Fruit fly (Drosophila melanogaster): Measurements from ENCODE around the gene beta-PheRS.

beta-PheRS gene

DNA sequence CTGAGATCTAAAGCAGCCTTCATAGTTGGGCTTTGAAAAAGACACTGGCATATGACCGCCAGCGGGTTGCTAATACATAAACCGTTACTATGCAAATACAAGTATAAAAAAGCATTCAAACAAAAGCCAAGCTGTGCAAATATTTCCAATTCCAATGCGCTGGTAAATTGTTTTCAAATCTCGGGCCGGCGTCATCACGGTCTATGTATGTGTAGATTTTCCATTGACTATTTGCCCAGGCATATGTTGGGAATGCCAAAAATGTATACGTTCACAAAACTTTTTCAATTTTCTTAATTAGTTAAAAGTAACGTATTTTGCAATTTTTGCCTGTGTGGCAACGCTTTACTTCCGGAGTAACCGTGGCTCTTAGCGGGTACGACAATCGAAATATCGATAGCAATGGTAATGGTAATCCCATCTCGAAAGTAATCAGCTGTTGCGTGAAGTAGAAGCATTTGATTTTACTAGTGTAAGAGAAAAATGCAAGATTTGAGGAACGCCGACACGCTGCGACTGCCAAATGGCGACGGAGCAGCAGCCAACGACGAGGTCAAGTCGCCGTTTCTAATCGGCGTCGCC lies 37.4 kb upstream of the beta-PheRS start, which contains the start of the genes CG34290 and Uck (continued):
- TF ChIP-seq Xrp1 (GFP tag; IDR thresholded peaks at IDR 0.05) (no peak), mirr (GFP tag; optimal IDR thresholded peaks at IDR 0.05) (peak; percentile 90), tin (GFP tag; optimal IDR thresholded peaks at IDR 0.05) (peak; percentile 54), her (GFP tag; optimal IDR thresholded peaks at IDR 0.05) (peak; percentile 82), eyg (GFP tag; optimal IDR thresholded peaks at IDR 0.05) (peak; percentile 80), rib (GFP tag; IDR thresholded peaks at IDR 0.05) (no peak), Hr39 (optimal IDR thresholded peaks at IDR 0.05) (no peak), en (GFP tag; optimal IDR thresholded peaks at IDR 0.05) (peak; percentile 60), ttk (GFP tag; IDR thresholded peaks at IDR 0.05) (peak; percentile 44), CG14441 (GFP tag; IDR thresholded peaks at IDR 0.05) (peak; percentile 50; the same call in 1 of the 2 replicates), hkb (optimal IDR thresholded peaks at IDR 0.05) (no peak), hkb (GFP tag; IDR thresholded peaks at IDR 0.05) (peak; percentile 78), Nf-YA (GFP tag; IDR thresholded peaks at IDR 0.05) (0 out of 2 replicates have a peak, but pooled peaks have one; percentile 9), dan (GFP tag; IDR thresholded peaks at IDR 0.05) (no peak), CG34376 (GFP tag; optimal IDR thresholded peaks at IDR 0.05) (peak; percentile 90), Hmr (GFP tag; optimal IDR thresholded peaks at IDR 0.05) (peak; percentile 94), Oli (tag; optimal IDR thresholded peaks at IDR 0.05) (peak; percentile 47), CG16815 (GFP tag; optimal IDR thresholded peaks at IDR 0.05) (peak; percentile 4), CG18476 (GFP tag; optimal IDR thresholded peaks at IDR 0.05) (no peak), CG14667 (GFP tag; IDR thresholded peaks at IDR 0.05) (no peak), Neu2 (GFP tag; optimal IDR thresholded peaks at IDR 0.05; ENCODE audit: borderline replicate concordance) (no peak), CG5180 (GFP tag; optimal IDR thresholded peaks at IDR 0.05) (peak; percentile 60), onecut (GFP tag; IDR thresholded peaks at IDR 0.05) (peak; percentile 74), Mrtf (GFP tag; IDR thresholded peaks at IDR 0.05) (no peak), twi (tag; optimal IDR thresholded peaks at IDR 0.05) (peak; percentile 62), CG8388 (GFP tag; optimal IDR thresholded peaks at IDR 0.05) (peak; percentile 38), sug (tag; optimal IDR thresholded peaks at IDR 0.05) (peak; percentile 77), ftz-f1 (GFP tag; optimal IDR thresholded peaks at IDR 0.05) (peak; percentile 40), CG10321 (GFP tag; IDR thresholded peaks at IDR 0.05) (no peak), CG12659 (GFP tag; optimal IDR thresholded peaks at IDR 0.05) (peak; percentile 91), Usf (GFP tag; optimal IDR thresholded peaks at IDR 0.05) (peak; percentile 6), CG17912 (GFP tag; optimal IDR thresholded peaks at IDR 0.05) (peak; percentile 94), Atf3 (GFP tag; optimal IDR thresholded peaks at IDR 0.05) (peak; percentile 25), Lim3 (GFP tag; IDR thresholded peaks at IDR 0.05) (no peak), CG17359 (tag; optimal IDR thresholded peaks at IDR 0.05) (peak; percentile 71), CoRest (tag; optimal IDR thresholded peaks at IDR 0.05) (peak; percentile 87), kni (GFP tag; optimal IDR thresholded peaks at IDR 0.05) (peak; percentile 75), tx (GFP tag; optimal IDR thresholded peaks at IDR 0.05) (peak; percentile 67), CG5953 (GFP tag; IDR thresholded peaks at IDR 0.05) (peak; percentile 48; the same call in 1 of the 2 replicates), CG12236 (GFP tag; optimal IDR thresholded peaks at IDR 0.05) (peak; percentile 72), Meics (GFP tag; optimal IDR thresholded peaks at IDR 0.05) (peak; percentile 90), al (GFP tag; IDR thresholded peaks at IDR 0.05) (peak; percentile 39; the same call in 1 of the 2 replicates), psq (GFP tag; optimal IDR thresholded peaks at IDR 0.05) (peak; percentile 48), CG2129 (GFP tag; IDR thresholded peaks at IDR 0.05; ENCODE audit: partially characterized antibody) (peak; percentile 35), CG7556 (GFP tag; optimal IDR thresholded peaks at IDR 0.05) (peak; percentile 61), usp (GFP tag; optimal IDR thresholded peaks at IDR 0.05) (no peak), NC2α (GFP tag; optimal IDR thresholded peaks at IDR 0.05) (peak; percentile 19), Asciz (GFP tag; optimal IDR thresholded peaks at IDR 0.05) (peak; percentile 70), CG8924 (tag; optimal IDR thresholded peaks at IDR 0.05) (peak; percentile 34), dimm (GFP tag; IDR thresholded peaks at IDR 0.05) (no peak), HLH54F (GFP tag; optimal IDR thresholded peaks at IDR 0.05) (peak; percentile 69)

Data from whole organism, embryonic.